Worm (Caenorhabditis elegans) whole organism, late embryonic: Measurements from ENCODE around the gene H40L08.1.

Experiments
- ceh-34 ChIP-seq: sonication (generic microtip); optimal IDR thresholded peaks from 2 replicates; lab custom pipeline; 2016; ENCODE audit warnings: mild to moderate bottlenecking, missing genetic modification characterization, missing compliant biosample characterization
- elt-2 ChIP-seq: sonication (generic microtip); optimal IDR thresholded peaks from 2 replicates; lab custom pipeline; 2016; ENCODE audit warnings: missing genetic modification reagents, missing genetic modification characterization, missing compliant biosample characterization
- fkh-6 ChIP-seq: sonication (generic microtip); optimal IDR thresholded peaks from 2 replicates; lab custom pipeline; 2016; ENCODE audit warnings: missing genetic modification characterization, missing compliant biosample characterization
- hlh-6 ChIP-seq: sonication (generic microtip); optimal IDR thresholded peaks from 2 replicates; lab custom pipeline; 2016; ENCODE audit warnings: missing genotype, missing genetic modification characterization, missing compliant biosample characterization
- pag-3 ChIP-seq: sonication (generic microtip); optimal IDR thresholded peaks from 2 replicates; lab custom pipeline; 2016; ENCODE audit warnings: missing compliant biosample characterization, missing genetic modification characterization, borderline replicate concordance
- unc-42 ChIP-seq: sonication (generic microtip); optimal IDR thresholded peaks from 2 replicates; lab custom pipeline; 2016; ENCODE audit warnings: missing genotype, missing genetic modification characterization, missing compliant biosample characterization

ce11 chrX:15050006-15050405 is 33.9 kb downstream of the H40L08.1 start:
- TF ChIP-seq hlh-6 (tag; lab: Kevin White, UChicago) (no peak), unc-42 (tag; lab: Kevin White, UChicago) (no peak), ceh-34 (tag; lab: Kevin White, UChicago) (no peak), elt-2 (tag; lab: Kevin White, UChicago) (no peak), fkh-6 (tag; lab: Kevin White, UChicago) (no peak), pag-3 (no peak)
